Fruit fly (Drosophila melanogaster) whole organism, embryonic: Measurements from ENCODE around the gene Dif.

Experiments used
- BEAF-32 ChIP-seq: fragments of 200-800 bp; sonication (Bioruptor generic); optimal IDR thresholded peaks from 3 replicates; lab custom pipeline; 2017; ENCODE audit warnings: missing biosample characterization, missing genetic modification characterization, mild to moderate bottlenecking, moderate library complexity, missing genetic modification reagents
- CG10209 ChIP-seq: fragments of 200-800 bp; sonication (Bioruptor generic); optimal IDR thresholded peaks from 3 replicates; lab custom pipeline; 2017; ENCODE audit warnings: missing biosample characterization, mild to moderate bottlenecking, missing genetic modification characterization, missing genetic modification reagents
- CG10267 ChIP-seq: fragments of 200-800 bp; sonication (Bioruptor generic); optimal IDR thresholded peaks from 2 replicates; lab custom pipeline; 2018; ENCODE audit warnings: missing biosample characterization, mild to moderate bottlenecking, missing genetic modification characterization, moderate library complexity
- CG10366 ChIP-seq: fragments of 200-800 bp; sonication (Bioruptor generic); IDR thresholded peaks from 2 replicates; pipeline ENCODE4 v1.3.6; 2022; ENCODE audit warnings: missing biosample characterization, missing genetic modification characterization
- CG10462 ChIP-seq: fragments of 200-800 bp; sonication (Bioruptor generic); optimal IDR thresholded peaks from 2 replicates; lab custom pipeline; 2016; ENCODE audit warnings: missing biosample characterization, missing genetic modification characterization
- CG10654 ChIP-seq: fragments of 200-800 bp; sonication (Bioruptor generic); optimal IDR thresholded peaks from 2 replicates; lab custom pipeline; 2016; ENCODE audit warnings: missing biosample characterization, missing genetic modification characterization
- CG12942 ChIP-seq: fragments of 200-800 bp; sonication (Bioruptor generic); optimal IDR thresholded peaks from 3 replicates; lab custom pipeline; 2016; ENCODE audit warnings: missing biosample characterization, missing genetic modification characterization
- CG14667 ChIP-seq: fragments of 200-800 bp; sonication (Bioruptor generic); IDR thresholded peaks from 2 replicates; pipeline ENCODE4 v1.3.6; 2022; ENCODE audit warnings: missing biosample characterization, missing genetic modification characterization
- CG14965 ChIP-seq: fragments of 200-800 bp; sonication (Bioruptor generic); optimal IDR thresholded peaks from 2 replicates; lab custom pipeline; 2016; ENCODE audit warnings: missing biosample characterization, missing genetic modification characterization, borderline replicate concordance
- CG15696 ChIP-seq: fragments of 200-800 bp; sonication (Bioruptor generic); optimal IDR thresholded peaks from 2 replicates; lab custom pipeline; 2019; ENCODE audit warnings: missing biosample characterization, mild to moderate bottlenecking, missing genetic modification characterization, moderate library complexity
- CG1792 ChIP-seq: fragments of 200-800 bp; sonication (Bioruptor generic); optimal IDR thresholded peaks from 2 replicates; lab custom pipeline; 2016; ENCODE audit warnings: missing biosample characterization, missing genetic modification characterization
- CG31365 ChIP-seq: fragments of 200-800 bp; sonication (Bioruptor generic); optimal IDR thresholded peaks from 2 replicates; lab custom pipeline; 2018; ENCODE audit warnings: missing biosample characterization, mild to moderate bottlenecking, missing genetic modification characterization
- CG32767 ChIP-seq: fragments of 200-800 bp; sonication (Bioruptor generic); IDR thresholded peaks from 2 replicates; pipeline ENCODE4 v1.3.6; 2022; ENCODE audit warnings: missing biosample characterization, missing genetic modification characterization
- CG4617 ChIP-seq: fragments of 200-800 bp; sonication (Bioruptor generic); optimal IDR thresholded peaks from 3 replicates; lab custom pipeline; 2016; ENCODE audit warnings: missing biosample characterization, missing genetic modification characterization, borderline replicate concordance
- Dp ChIP-seq: fragments of 200-800 bp; sonication (Bioruptor generic); optimal IDR thresholded peaks from 2 replicates; lab custom pipeline; 2018; ENCODE audit warnings: missing biosample characterization, mild to moderate bottlenecking, missing genetic modification characterization, moderate library complexity
- ERR ChIP-seq: fragments of 200-800 bp; sonication (Bioruptor generic); optimal IDR thresholded peaks from 2 replicates; lab custom pipeline; 2016; ENCODE audit warnings: missing biosample characterization, missing genetic modification characterization
- Eip74EF ChIP-seq, 2 experiments: fragments of 200-800 bp in 1 of 2; fragments of >200 bp in 1 of 2; sonication (Bioruptor generic) in 1 of 2; optimal IDR thresholded peaks; 2 replicates each; lab custom pipeline; 2017 to 2019; ENCODE audit warnings: missing biosample characterization in 2 of 2, missing genetic modification characterization in 2 of 2, mild to moderate bottlenecking in 1 of 2, moderate library complexity in 1 of 2
- Ets65A ChIP-seq: fragments of 200-800 bp; sonication (Bioruptor generic); peaks from one replicate; lab custom pipeline; 2016; ENCODE audit warnings: missing biosample characterization, missing genetic modification characterization
- Fer1 ChIP-seq: fragments of 200-800 bp; sonication (Bioruptor generic); optimal IDR thresholded peaks from 2 replicates; lab custom pipeline; 2017; ENCODE audit warnings: missing biosample characterization, mild to moderate bottlenecking, missing genetic modification characterization
- H2.0 ChIP-seq: fragments of 200-800 bp; sonication (Bioruptor generic); IDR thresholded peaks from 2 replicates; pipeline ENCODE4 v1.3.6; 2022; ENCODE audit warnings: missing biosample characterization, missing genetic modification characterization
- Hmr ChIP-seq: fragments of 200-800 bp; sonication (Bioruptor generic); optimal IDR thresholded peaks from 3 replicates; lab custom pipeline; 2017; ENCODE audit warnings: mild to moderate bottlenecking, missing biosample characterization, missing genetic modification reagents, missing genetic modification characterization
- Hmx ChIP-seq: fragments of 200-800 bp; sonication (Bioruptor generic); optimal IDR thresholded peaks from 2 replicates; lab custom pipeline; 2016; ENCODE audit warnings: missing biosample characterization, missing genetic modification characterization
- NK7.1 ChIP-seq: fragments of 200-800 bp; sonication (Bioruptor generic); optimal IDR thresholded peaks from 3 replicates; lab custom pipeline; 2016; ENCODE audit warnings: missing biosample characterization, missing genetic modification characterization
- Nf-YA ChIP-seq: fragments of 200-800 bp; sonication (Bioruptor generic); IDR thresholded peaks from 2 replicates; pipeline ENCODE4 v1.3.6; 2022; ENCODE audit warnings: missing biosample characterization, missing genetic modification characterization
- Stat92E ChIP-seq, 3 experiments: fragments of >200 bp in 2 of 3; fragments of 200-800 bp in 1 of 3; sonication (Bioruptor generic) in 1 of 3; optimal IDR thresholded peaks; 2 replicates each; lab custom pipeline; 2017 to 2019; ENCODE audit warnings: missing biosample characterization in 3 of 3, missing genetic modification characterization in 3 of 3, mild to moderate bottlenecking in 1 of 3, moderate library complexity in 1 of 3
- bigmax ChIP-seq: fragments of 200-800 bp; sonication (Bioruptor generic); optimal IDR thresholded peaks from 2 replicates; lab custom pipeline; 2018; ENCODE audit warnings: missing biosample characterization, mild to moderate bottlenecking, missing genetic modification characterization
- eyg ChIP-seq: fragments of 200-800 bp; sonication (Bioruptor generic); optimal IDR thresholded peaks from 3 replicates; lab custom pipeline; 2016; ENCODE audit warnings: missing biosample characterization, missing genetic modification characterization
- jing ChIP-seq: fragments of 200-800 bp; sonication (Bioruptor generic); optimal IDR thresholded peaks from 2 replicates; lab custom pipeline; 2018; ENCODE audit warnings: missing biosample characterization, mild to moderate bottlenecking, missing genetic modification characterization
- mld ChIP-seq: fragments of 200-800 bp; sonication (Bioruptor generic); IDR thresholded peaks from 3 replicates; pipeline ENCODE4 v1.3.6; 2022; ENCODE audit warnings: missing biosample characterization, missing genetic modification characterization; ENCODE audit not compliant: partially characterized antibody
- nerfin-1 ChIP-seq: fragments of 200-800 bp; sonication (Bioruptor generic); optimal IDR thresholded peaks from 3 replicates; lab custom pipeline; 2019; ENCODE audit warnings: missing biosample characterization, mild to moderate bottlenecking, missing genetic modification characterization, moderate library complexity
- nerfin-2 ChIP-seq: fragments of 200-800 bp; sonication (Bioruptor generic); IDR thresholded peaks from 2 replicates; pipeline ENCODE4 v1.3.6; 2022; ENCODE audit warnings: missing biosample characterization, missing genetic modification characterization; ENCODE audit not compliant: partially characterized antibody
- ro ChIP-seq: fragments of 200-800 bp; sonication (Bioruptor generic); IDR thresholded peaks from 2 replicates; pipeline ENCODE4 v1.3.6; 2022; ENCODE audit warnings: missing biosample characterization, missing genetic modification characterization
- seq ChIP-seq: fragments of 200-800 bp; sonication (Bioruptor generic); IDR thresholded peaks from 2 replicates; pipeline ENCODE4 v1.3.6; 2022; ENCODE audit warnings: missing biosample characterization, missing genetic modification characterization
- slbo ChIP-seq: fragments of 200-800 bp; sonication (Bioruptor generic); IDR thresholded peaks from 2 replicates; pipeline ENCODE4 v1.3.6; 2022; ENCODE audit warnings: missing biosample characterization, missing genetic modification characterization
- tio ChIP-seq: fragments of 200-800 bp; sonication (Bioruptor generic); optimal IDR thresholded peaks from 2 replicates; lab custom pipeline; 2017; ENCODE audit warnings: missing biosample characterization, missing genetic modification characterization, inconsistent platforms
- trh ChIP-seq: fragments of 200-800 bp; sonication (Bioruptor generic); optimal IDR thresholded peaks from 2 replicates; lab custom pipeline; 2016; ENCODE audit warnings: missing biosample characterization, missing genetic modification characterization
- vnd ChIP-seq: fragments of 200-800 bp; sonication (Bioruptor generic); IDR thresholded peaks from 3 replicates; pipeline ENCODE4 v1.3.6; 2022; ENCODE audit warnings: missing biosample characterization, missing genetic modification characterization; ENCODE audit not compliant: partially characterized antibody
- zf30C ChIP-seq: fragments of 200-800 bp; sonication (Bioruptor generic); optimal IDR thresholded peaks from 3 replicates; lab custom pipeline; 2018; ENCODE audit warnings: missing biosample characterization, mild to moderate bottlenecking, missing genetic modification characterization

Dif gene

DNA sequence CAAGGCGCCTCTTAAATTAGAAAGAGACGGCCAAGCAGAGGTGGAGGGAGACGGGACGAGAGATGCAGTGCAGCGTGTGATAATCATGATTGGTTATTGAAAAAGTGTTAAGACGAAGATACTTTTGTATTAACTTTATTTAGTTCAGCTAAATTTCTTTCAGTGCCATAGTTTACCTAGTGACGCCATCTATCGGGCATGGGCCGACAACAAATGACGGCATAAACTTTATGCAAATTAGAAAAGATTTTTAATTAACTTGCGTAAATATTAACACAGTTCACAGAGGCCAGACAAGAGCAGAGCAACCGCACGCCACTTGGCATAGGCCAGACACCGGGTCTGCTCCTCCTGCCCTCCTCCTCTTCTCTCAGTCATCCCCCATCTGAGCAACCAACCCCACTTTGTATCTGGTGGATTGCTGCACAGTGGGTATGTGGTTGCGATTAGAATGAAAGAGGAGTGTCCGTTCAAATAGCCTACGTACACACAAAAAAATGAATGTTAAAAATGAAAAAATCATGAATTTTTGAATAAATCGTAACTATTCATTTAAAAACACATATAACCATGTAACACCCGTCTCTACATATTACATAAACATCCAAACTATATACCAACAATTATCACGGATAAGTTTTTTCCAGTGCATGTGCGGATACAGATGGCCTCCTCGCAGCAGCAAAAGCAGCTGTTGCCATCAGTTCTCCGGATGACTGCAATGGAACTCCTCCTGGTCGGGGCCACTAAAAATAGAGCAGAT is 33.1 kb upstream of the Dif start (continued):
- TF ChIP-seq CG15696 (tag; lab: Kevin White, UChicago) (peak; percentile 74), nerfin-2 (GFP tag; lab: Robert Waterston, UW) (no peak), tio (GFP tag; lab: Kevin White, UChicago) (peak; percentile 79), CG32767 (peak; percentile 79), CG10267 (peak; percentile 79), eyg (GFP tag; lab: Kevin White, UChicago) (peak; percentile 62), jing (peak; percentile 69), CG12942 (GFP tag; lab: Kevin White, UChicago) (peak; percentile 72)

DNA sequence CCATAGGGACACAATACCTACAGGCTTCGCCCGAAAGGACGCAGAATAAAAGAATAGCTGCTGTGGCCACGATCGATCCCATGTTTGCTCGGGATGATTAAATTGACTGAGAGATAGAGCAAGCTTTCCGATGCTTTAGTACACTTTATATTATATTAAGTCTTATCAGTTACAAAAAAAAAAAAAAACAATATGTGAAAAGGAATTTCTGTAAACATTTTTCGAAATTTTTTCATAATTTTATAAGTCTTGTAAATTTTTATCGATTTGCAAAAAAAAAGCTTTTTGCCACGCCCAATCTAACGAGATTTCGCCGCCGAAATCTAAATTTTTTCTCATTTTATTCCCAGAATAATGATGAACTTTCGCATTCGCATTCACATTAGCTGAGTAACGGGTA is 25.0 kb upstream of the Dif start, which contains the start of gene CG18563:
CG18563 (minus strand) TSS at position 101 of the 400 bp plus-strand sequence.
- TF ChIP-seq CG10462 (GFP tag; lab: Kevin White, UChicago) (no peak), Ets65A (no peak), mld (GFP tag; lab: Robert Waterston, UW) (no peak), CG10654 (GFP tag; lab: Kevin White, UChicago) (no peak), CG14667 (GFP tag; lab: Robert Waterston, UW) (no peak), Hmx (GFP tag; lab: Kevin White, UChicago) (no peak), CG1792 (GFP tag; lab: Kevin White, UChicago) (no peak), zf30C (no peak), slbo (no peak), ERR (no peak), H2.0 (no peak), CG14965 (GFP tag; lab: Kevin White, UChicago) (no peak), bigmax (GFP tag; lab: Kevin White, UChicago) (no peak), CG31365 (tag; lab: Kevin White, UChicago) (no peak), vnd (GFP tag; lab: Robert Waterston, UW) (no peak), Nf-YA (GFP tag; lab: Robert Waterston, UW) (no peak), Dp (no peak), CG10209 (GFP tag; lab: Kevin White, UChicago) (no peak), seq (GFP tag; lab: Robert Waterston, UW) (no peak), NK7.1 (GFP tag; lab: Kevin White, UChicago) (no peak)

DNA sequence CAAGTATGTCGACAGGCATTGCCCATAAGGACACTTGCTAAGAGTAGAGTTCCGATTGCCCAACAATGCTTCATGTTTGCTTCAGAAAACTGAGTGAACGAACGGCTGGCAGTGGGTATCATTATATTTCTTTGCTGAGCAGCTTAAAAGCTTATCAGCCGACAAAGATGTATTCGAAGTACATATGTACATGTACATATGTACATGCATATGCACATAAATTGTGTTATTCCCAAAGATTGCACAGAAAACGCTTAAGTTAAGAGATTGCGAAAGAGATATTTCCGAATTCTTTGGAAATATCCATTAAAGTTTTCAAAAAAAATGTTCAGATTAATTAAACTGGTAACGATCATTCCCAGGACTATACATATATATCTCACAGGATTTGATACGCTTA is 22.9 kb upstream of the Dif start, which contains the start of gene SPH93:
SPH93 (minus strand) TSS at position 101 of the 400 bp plus-strand sequence.
- TF ChIP-seq CG14667 (GFP tag; lab: Robert Waterston, UW) (no peak), Hmr (no peak), Stat92E (GFP tag; optimal IDR thresholded peaks at IDR 0.05; lab: Kevin White, UChicago) (no peak), Fer1 (GFP tag; lab: Kevin White, UChicago) (no peak), Eip74EF (GFP tag; optimal IDR thresholded peaks at IDR 0.05; lab: Kevin White, UChicago) (no peak), nerfin-1 (tag; lab: Kevin White, UChicago) (no peak), CG4617 (GFP tag; lab: Kevin White, UChicago) (no peak), BEAF-32 (GFP tag; lab: Kevin White, UChicago) (no peak), ro (GFP tag; lab: Robert Waterston, UW) (no peak), CG10366 (no peak), trh (GFP tag; lab: Kevin White, UChicago) (no peak)
